Worm (Caenorhabditis elegans) whole organism, L2 larva: ENCODE results near the gene rab-21.

Experiments
- C34F6.9 ChIP-seq: fragments of 150-350 bp; optimal IDR thresholded peaks from 2 replicates; lab custom pipeline; 2014; ENCODE audit warnings: missing biosample characterization, missing genetic modification characterization
- F13H6.1 ChIP-seq: sonication (generic microtip); optimal IDR thresholded peaks from 2 replicates; lab custom pipeline; 2016; ENCODE audit warnings: missing genetic modification characterization, missing compliant biosample characterization
- R02D3.7 ChIP-seq: fragments of 150-350 bp; optimal IDR thresholded peaks from 2 replicates; lab custom pipeline; 2014; ENCODE audit warnings: missing biosample characterization, missing genetic modification characterization
- Y55F3AM.14 ChIP-seq: fragments of 200-800 bp; sonication (Bioruptor generic); optimal IDR thresholded peaks from 2 replicates; lab custom pipeline; 2018; ENCODE audit warnings: mild to moderate bottlenecking, missing genetic modification characterization, missing compliant biosample characterization
- ZK546.5 ChIP-seq: sonication (generic microtip); optimal IDR thresholded peaks from 2 replicates; lab custom pipeline; 2017; ENCODE audit warnings: missing biosample characterization, missing genetic modification characterization
- alr-1 ChIP-seq: fragments of 150-350 bp; optimal IDR thresholded peaks from 2 replicates; lab custom pipeline; 2014; ENCODE audit warnings: missing biosample characterization, missing genetic modification characterization
- aly-2 ChIP-seq: fragments of 150-350 bp; optimal IDR thresholded peaks from 2 replicates; lab custom pipeline; 2014; ENCODE audit warnings: missing biosample characterization, missing genetic modification characterization
- ama-1 ChIP-seq: fragments of 150-350 bp; optimal IDR thresholded peaks from 2 replicates; lab custom pipeline; 2018; ENCODE audit warnings: inconsistent platforms
- blmp-1 ChIP-seq: sonication (generic microtip); optimal IDR thresholded peaks from 2 replicates; lab custom pipeline; 2017; ENCODE audit warnings: missing genetic modification characterization, mild to moderate bottlenecking, missing compliant biosample characterization, antibody characterized with exemption, moderate library complexity; ENCODE audit not compliant: insufficient read depth
- ceh-16 ChIP-seq: fragments of 150-350 bp; optimal IDR thresholded peaks from 2 replicates; lab custom pipeline; 2014; ENCODE audit warnings: missing biosample characterization, missing genetic modification characterization
- ceh-82 ChIP-seq: fragments of 150-350 bp; optimal IDR thresholded peaks from 2 replicates; lab custom pipeline; 2014; ENCODE audit warnings: missing biosample characterization, missing genetic modification characterization
- crh-2 ChIP-seq: sonication (generic microtip); optimal IDR thresholded peaks from 2 replicates; lab custom pipeline; 2017; ENCODE audit warnings: missing biosample characterization, missing genetic modification characterization
- dmd-4 ChIP-seq: sonication (generic microtip); optimal IDR thresholded peaks from 2 replicates; lab custom pipeline; 2017; ENCODE audit warnings: missing biosample characterization, missing genetic modification characterization
- egl-27 ChIP-seq: sonication (generic microtip); optimal IDR thresholded peaks from 3 replicates; lab custom pipeline; 2017; ENCODE audit warnings: missing biosample characterization, missing genetic modification reagents, missing genetic modification characterization
- elt-3 ChIP-seq: sonication (generic microtip); optimal IDR thresholded peaks from 2 replicates; lab custom pipeline; 2017; ENCODE audit warnings: missing biosample characterization, missing genetic modification characterization
- fos-1 ChIP-seq: fragments of 150-350 bp; optimal IDR thresholded peaks from 2 replicates; lab custom pipeline; 2014; ENCODE audit warnings: missing biosample characterization, missing genetic modification characterization
- gmeb-1 ChIP-seq: fragments of 150-350 bp; optimal IDR thresholded peaks from 2 replicates; lab custom pipeline; 2014; ENCODE audit warnings: missing biosample characterization, missing genetic modification characterization
- lin-11 ChIP-seq: fragments of 150-350 bp; sonication (generic microtip); optimal IDR thresholded peaks from 2 replicates; lab custom pipeline; 2014; ENCODE audit warnings: missing biosample characterization, missing genetic modification characterization, inconsistent platforms, mixed read lengths
- lin-13 ChIP-seq: fragments of 150-350 bp; optimal IDR thresholded peaks from 2 replicates; lab custom pipeline; 2014; ENCODE audit warnings: missing biosample characterization, missing genetic modification reagents, missing genetic modification characterization
- lin-39 ChIP-seq: fragments of 150-350 bp; optimal IDR thresholded peaks from 2 replicates; lab custom pipeline; 2014; ENCODE audit warnings: missing biosample characterization, missing genetic modification reagents, missing genetic modification characterization
- lsy-2 ChIP-seq, 2 experiments: fragments of 150-350 bp in 1 of 2; sonication (generic microtip) in 1 of 2; optimal IDR thresholded peaks; 2 replicates each; lab custom pipeline; 2014 to 2017; ENCODE audit warnings: missing biosample characterization in 2 of 2, missing genetic modification characterization in 2 of 2
- mab-5 ChIP-seq: fragments of 150-350 bp; optimal IDR thresholded peaks from 2 replicates; lab custom pipeline; 2014; ENCODE audit warnings: missing biosample characterization, missing genetic modification characterization
- mdl-1 ChIP-seq, 2 experiments: fragments of 150-350 bp in 1 of 2; sonication (generic microtip) in 1 of 2; optimal IDR thresholded peaks; 2 replicates each; lab custom pipeline; 2017; ENCODE audit warnings: missing biosample characterization in 2 of 2, missing genetic modification characterization in 2 of 2
- nhr-10 ChIP-seq: sonication (generic microtip); optimal IDR thresholded peaks from 2 replicates; lab custom pipeline; 2017; ENCODE audit warnings: missing biosample characterization, missing genetic modification characterization
- nhr-129 ChIP-seq: fragments of 150-350 bp; optimal IDR thresholded peaks from 2 replicates; lab custom pipeline; 2014; ENCODE audit warnings: missing biosample characterization, missing genetic modification characterization
- nhr-21 ChIP-seq: fragments of 150-350 bp; optimal IDR thresholded peaks from 2 replicates; lab custom pipeline; 2014; ENCODE audit warnings: missing biosample characterization, missing genetic modification characterization
- nhr-23 ChIP-seq: fragments of 150-350 bp; optimal IDR thresholded peaks from 2 replicates; lab custom pipeline; 2014; ENCODE audit warnings: missing biosample characterization, missing genetic modification reagents, missing genetic modification characterization
- nhr-237 ChIP-seq: fragments of 150-350 bp; optimal IDR thresholded peaks from 2 replicates; lab custom pipeline; 2014; ENCODE audit warnings: missing biosample characterization, missing genetic modification characterization
- nhr-25 ChIP-seq: fragments of 150-350 bp; sonication (generic microtip); optimal IDR thresholded peaks from 3 replicates; lab custom pipeline; 2014; ENCODE audit warnings: missing biosample characterization, missing genetic modification characterization
- nhr-6 ChIP-seq: fragments of 150-350 bp; optimal IDR thresholded peaks from 2 replicates; lab custom pipeline; 2014; ENCODE audit warnings: missing biosample characterization, missing genetic modification characterization
- nhr-77 ChIP-seq: fragments of 150-350 bp; optimal IDR thresholded peaks from 2 replicates; lab custom pipeline; 2014; ENCODE audit warnings: missing biosample characterization, missing genetic modification characterization
- peb-1 ChIP-seq: fragments of 150-350 bp; optimal IDR thresholded peaks from 2 replicates; lab custom pipeline; 2014; ENCODE audit warnings: missing biosample characterization, missing genetic modification characterization
- skn-1 ChIP-seq: sonication (generic microtip); optimal IDR thresholded peaks from 2 replicates; lab custom pipeline; 2017; ENCODE audit warnings: missing biosample characterization, missing genetic modification characterization
- sma-3 ChIP-seq: sonication (generic microtip); optimal IDR thresholded peaks from 2 replicates; lab custom pipeline; 2016; ENCODE audit warnings: missing genetic modification reagents, missing genetic modification characterization, missing compliant biosample characterization
- sma-9 ChIP-seq, 2 experiments: fragments of 150-350 bp in 1 of 2; sonication (generic microtip) in 1 of 2; optimal IDR thresholded peaks; 2 replicates each; lab custom pipeline; 2014 to 2016; ENCODE audit warnings: missing genetic modification characterization in 2 of 2, mild to moderate bottlenecking in 1 of 2, missing biosample characterization in 1 of 2, missing compliant biosample characterization in 1 of 2, missing genetic modification reagents in 1 of 2, moderate library complexity in 1 of 2
- snpc-4 ChIP-seq: fragments of 150-350 bp; optimal IDR thresholded peaks from 2 replicates; lab custom pipeline; 2014; ENCODE audit warnings: missing biosample characterization, missing genetic modification characterization
- unc-39 ChIP-seq: fragments of 150-350 bp; optimal IDR thresholded peaks from 2 replicates; lab custom pipeline; 2014; ENCODE audit warnings: missing biosample characterization, missing genetic modification characterization
- unc-62 ChIP-seq: fragments of 150-350 bp; optimal IDR thresholded peaks from 2 replicates; lab custom pipeline; 2014; ENCODE audit warnings: missing biosample characterization, missing genetic modification reagents, missing genetic modification characterization
- ztf-1 ChIP-seq: fragments of 200-800 bp; sonication (Bioruptor generic); conservative IDR thresholded peaks from 2 replicates; pipeline ENCODE4 v1.3.6; 2022; ENCODE audit warnings: missing genetic modification characterization, missing compliant biosample characterization
- ztf-11 ChIP-seq: sonication (generic microtip); optimal IDR thresholded peaks from 2 replicates; lab custom pipeline; 2017; ENCODE audit warnings: missing biosample characterization, missing genetic modification characterization
- ztf-4 ChIP-seq: fragments of 150-350 bp; optimal IDR thresholded peaks from 2 replicates; lab custom pipeline; 2014; ENCODE audit warnings: missing biosample characterization, missing genetic modification characterization

Gene rab-21

DNA sequence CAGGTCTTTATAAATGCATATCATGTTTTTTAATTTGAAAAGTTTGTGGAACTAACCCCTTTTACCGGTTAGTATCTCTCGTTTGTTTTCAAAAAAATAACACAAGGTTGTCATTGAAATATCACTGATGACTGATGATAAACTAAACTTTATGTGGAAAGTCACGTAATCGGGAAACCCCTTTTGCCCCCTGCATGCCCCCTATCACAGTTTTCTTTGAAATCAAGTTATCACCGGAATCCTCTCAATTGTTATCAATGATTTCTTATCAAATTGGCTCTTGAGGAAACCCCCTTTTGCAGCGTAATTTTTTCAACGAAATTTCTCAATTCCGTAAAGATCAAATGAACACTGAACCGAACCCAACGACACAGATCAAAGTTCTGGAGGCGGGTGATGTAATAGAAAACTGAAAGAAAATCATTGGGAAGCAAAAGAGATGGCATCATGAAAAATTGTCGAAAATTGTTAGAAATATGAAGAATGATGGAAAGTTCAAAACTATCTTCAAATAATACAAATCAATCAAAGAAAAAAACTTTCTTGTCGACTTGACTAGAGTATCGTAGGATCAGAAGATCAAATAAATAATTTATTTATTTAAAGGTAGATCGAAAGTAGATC, 25.6 kb upstream of the rab-21 start:
- TF ChIP-seq mdl-1 (tag; optimal IDR thresholded peaks at IDR 0.05; lab: Kevin White, UChicago) (peak; percentile 58 to 62), alr-1 (tag; lab: Kevin White, UChicago) (no peak), nhr-25 (tag; lab: Kevin White, UChicago) (peak; percentile 77), lin-13 (GFP tag; lab: Kevin White, UChicago) (peak; percentile 5), F13H6.1 (tag; lab: Kevin White, UChicago) (peak; percentile 42), nhr-6 (tag; lab: Kevin White, UChicago) (peak; percentile 34), ztf-1 (GFP tag; lab: Robert Waterston, UW) (no peak), mab-5 (no peak), ama-1 (lab: Kevin White, UChicago) (no peak), fos-1 (tag; lab: Kevin White, UChicago) (peak; percentile 77), unc-62 (no peak), dmd-4 (tag; lab: Kevin White, UChicago) (no peak), blmp-1 (tag; lab: Kevin White, UChicago) (peak; percentile 39), egl-27 (tag; lab: Kevin White, UChicago) (peak; percentile 38), lin-11 (no peak), crh-2 (peak; percentile 79), Y55F3AM.14 (GFP tag; lab: Kevin White, UChicago) (peak; percentile 46), nhr-21 (tag; lab: Kevin White, UChicago) (peak; percentile 63), nhr-129 (tag; lab: Kevin White, UChicago) (peak; percentile 41), lin-39 (no peak), lsy-2 (tag; optimal IDR thresholded peaks at IDR 0.05; lab: Kevin White, UChicago) (peak in 1 of 2 experiments; percentile 40), aly-2 (tag; lab: Kevin White, UChicago) (no peak), sma-9 (GFP tag; optimal IDR thresholded peaks at IDR 0.05; lab: Kevin White, UChicago) (peak; percentile 99), sma-9 (tag; optimal IDR thresholded peaks at IDR 0.05; lab: Kevin White, UChicago) (no peak), gmeb-1 (tag; lab: Kevin White, UChicago) (peak; percentile 14)

DNA sequence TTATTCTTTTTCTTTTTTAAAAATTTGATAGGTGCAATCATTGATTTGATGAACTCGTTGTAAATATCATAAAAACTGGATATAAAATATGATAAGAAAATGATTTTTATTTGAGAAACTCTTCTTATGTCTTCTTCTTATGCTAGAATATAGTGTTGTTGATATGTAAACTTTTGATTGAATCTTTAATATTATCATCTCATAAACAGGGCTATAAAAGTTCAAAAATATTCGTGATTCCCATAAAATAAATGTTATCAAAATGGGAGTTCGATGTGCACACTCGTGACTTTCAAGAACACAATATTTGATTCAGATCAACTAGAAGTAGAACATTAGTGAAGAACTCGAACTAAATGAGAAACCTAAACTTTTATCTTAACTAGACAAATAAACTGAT, 24.1 kb upstream of the rab-21 start:
- TF ChIP-seq ztf-4, result peak; percentile 3
- no peak for TF ChIP-seq lin-11
- no peak for TF ChIP-seq mdl-1 (tag; optimal IDR thresholded peaks at IDR 0.05; lab: Kevin White, UChicago)
- no peak for TF ChIP-seq nhr-77 (tag; lab: Kevin White, UChicago)
- peak; percentile 73 for TF ChIP-seq sma-9 (GFP tag; optimal IDR thresholded peaks at IDR 0.05; lab: Kevin White, UChicago)
- no peak for TF ChIP-seq sma-9 (tag; optimal IDR thresholded peaks at IDR 0.05; lab: Kevin White, UChicago)
- TF ChIP-seq lin-39, result no peak
- TF ChIP-seq peb-1 (tag; lab: Kevin White, UChicago), result no peak
- TF ChIP-seq C34F6.9 (tag; lab: Kevin White, UChicago), result no peak
- no peak for TF ChIP-seq ceh-82 (tag; lab: Kevin White, UChicago)
- no peak for TF ChIP-seq ztf-11
- TF ChIP-seq lin-13 (GFP tag; lab: Kevin White, UChicago), result peak; percentile 10
- no peak for TF ChIP-seq lsy-2 (tag; optimal IDR thresholded peaks at IDR 0.05; lab: Kevin White, UChicago)
- no peak for TF ChIP-seq egl-27 (tag; lab: Kevin White, UChicago)
- no peak for TF ChIP-seq skn-1
- peak; percentile 35 for TF ChIP-seq crh-2

DNA sequence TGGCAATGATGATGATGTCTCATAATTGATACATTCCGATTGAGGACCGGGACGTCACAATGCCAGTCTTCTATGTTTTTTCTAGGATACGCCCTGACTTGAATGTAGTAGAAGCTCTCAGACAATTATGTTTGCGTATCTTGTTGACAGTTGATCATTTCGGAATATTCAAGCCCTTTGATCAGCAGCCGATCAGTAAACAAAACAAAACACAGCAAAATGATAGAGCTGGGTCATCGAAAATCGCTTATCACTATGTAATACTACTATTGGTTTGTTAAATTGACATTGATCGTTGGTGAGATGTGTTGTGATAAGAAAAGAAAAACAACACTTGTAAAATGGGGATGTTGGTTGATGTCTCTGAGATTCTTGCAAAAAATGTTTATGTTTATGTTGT, 23.4 kb upstream of the rab-21 start:
- TF ChIP-seq nhr-237 (tag; lab: Kevin White, UChicago) (no peak), ZK546.5 (tag; lab: Kevin White, UChicago) (no peak), ceh-16 (no peak), nhr-10 (no peak), ztf-4 (no peak), mdl-1 (tag; optimal IDR thresholded peaks at IDR 0.05; lab: Kevin White, UChicago) (no peak), ceh-82 (tag; lab: Kevin White, UChicago) (no peak), dmd-4 (tag; lab: Kevin White, UChicago) (no peak), nhr-6 (tag; lab: Kevin White, UChicago) (no peak), snpc-4 (tag; lab: Kevin White, UChicago) (no peak), R02D3.7 (tag; lab: Kevin White, UChicago) (no peak), sma-3 (GFP tag; lab: Kevin White, UChicago) (no peak), unc-62 (no peak), nhr-129 (tag; lab: Kevin White, UChicago) (no peak), unc-39 (tag; lab: Kevin White, UChicago) (no peak), nhr-23 (tag; lab: Kevin White, UChicago) (no peak), elt-3 (tag; lab: Kevin White, UChicago) (no peak), skn-1 (no peak), alr-1 (tag; lab: Kevin White, UChicago) (no peak)
